Fruit fly (Drosophila melanogaster) whole organism, embryonic: Measurements from ENCODE around the gene Eip63E.

Experiments used
- Ada2b ChIP-seq: fragments of 200-800 bp; sonication (Bioruptor generic); IDR thresholded peaks from 2 replicates; pipeline ENCODE4 v1.3.6; 2022; ENCODE audit warnings: missing biosample characterization, missing genetic modification characterization
- BEAF-32 ChIP-seq: fragments of 200-800 bp; sonication (Bioruptor generic); optimal IDR thresholded peaks from 3 replicates; lab custom pipeline; 2017; ENCODE audit warnings: missing biosample characterization, missing genetic modification characterization, mild to moderate bottlenecking, moderate library complexity, missing genetic modification reagents
- Bteb2 ChIP-seq: fragments of 200-800 bp; sonication (Bioruptor generic); optimal IDR thresholded peaks from 2 replicates; lab custom pipeline; 2016; ENCODE audit warnings: missing biosample characterization, missing genetic modification characterization
- CG10147 ChIP-seq: fragments of 200-800 bp; sonication (Bioruptor generic); optimal IDR thresholded peaks from 2 replicates; lab custom pipeline; 2019; ENCODE audit warnings: missing biosample characterization, mild to moderate bottlenecking, missing genetic modification characterization, moderate library complexity
- CG10979 ChIP-seq: fragments of 200-800 bp; sonication (Bioruptor generic); optimal IDR thresholded peaks from 2 replicates; lab custom pipeline; 2018; ENCODE audit warnings: missing biosample characterization, mild to moderate bottlenecking, missing genetic modification characterization, moderate library complexity
- CG11093 ChIP-seq: fragments of 200-800 bp; sonication (Bioruptor generic); IDR thresholded peaks from 3 replicates; pipeline ENCODE4 v1.3.6; 2022; ENCODE audit warnings: missing biosample characterization, missing genetic modification characterization
- CG11695 ChIP-seq: fragments of 200-800 bp; sonication (Bioruptor generic); IDR thresholded peaks from 3 replicates; pipeline ENCODE4 v1.3.6; 2022; ENCODE audit warnings: missing biosample characterization, missing genetic modification characterization
- CG17359 ChIP-seq: fragments of 200-800 bp; sonication (Bioruptor generic); optimal IDR thresholded peaks from 3 replicates; lab custom pipeline; 2018; ENCODE audit warnings: missing biosample characterization, mild to moderate bottlenecking, missing genetic modification characterization, moderate library complexity
- CG2120 ChIP-seq: fragments of 200-800 bp; sonication (Bioruptor generic); optimal IDR thresholded peaks from 3 replicates; lab custom pipeline; 2016; ENCODE audit warnings: missing biosample characterization, missing genetic modification characterization
- CG2199 ChIP-seq: fragments of 200-800 bp; sonication (Bioruptor generic); IDR thresholded peaks from 3 replicates; pipeline ENCODE4 v1.3.6; 2022; ENCODE audit warnings: missing biosample characterization, missing genetic modification characterization
- CG42726 ChIP-seq: fragments of 200-800 bp; sonication (Bioruptor generic); IDR thresholded peaks from 2 replicates; pipeline ENCODE4 v1.3.6; 2022; ENCODE audit warnings: missing biosample characterization, missing genetic modification characterization; ENCODE audit not compliant: partially characterized antibody
- CG5953 ChIP-seq: fragments of 200-800 bp; sonication (Bioruptor generic); IDR thresholded peaks from 2 replicates; pipeline ENCODE4 v1.3.6; 2022; ENCODE audit warnings: missing biosample characterization, missing genetic modification characterization
- CG7786 ChIP-seq: fragments of 200-800 bp; sonication (Bioruptor generic); optimal IDR thresholded peaks from 2 replicates; lab custom pipeline; 2016; ENCODE audit warnings: missing biosample characterization, missing genetic modification characterization
- CG7928 ChIP-seq: fragments of 200-800 bp; sonication (Bioruptor generic); optimal IDR thresholded peaks from 2 replicates; lab custom pipeline; 2017; ENCODE audit warnings: missing biosample characterization, mild to moderate bottlenecking, missing genetic modification characterization
- CG8290 ChIP-seq, 3 experiments: fragments of 200-800 bp; sonication (Bioruptor generic); optimal IDR thresholded peaks; 2 replicates each; lab custom pipeline; 2016 to 2019; ENCODE audit warnings: missing biosample characterization in 3 of 3, missing genetic modification characterization in 3 of 3, mild to moderate bottlenecking in 2 of 3, moderate library complexity in 1 of 3
- CG8765 ChIP-seq: fragments of 200-800 bp; sonication (Bioruptor generic); IDR thresholded peaks from 2 replicates; pipeline ENCODE4 v1.3.6; 2022; ENCODE audit warnings: missing biosample characterization, missing genetic modification characterization
- CG9215 ChIP-seq: fragments of 200-800 bp; sonication (Bioruptor generic); IDR thresholded peaks from 2 replicates; pipeline ENCODE4 v1.3.6; 2022; ENCODE audit warnings: missing biosample characterization, missing genetic modification characterization
- CG9797 ChIP-seq: fragments of 200-800 bp; sonication (Bioruptor generic); optimal IDR thresholded peaks from 3 replicates; lab custom pipeline; 2018; ENCODE audit warnings: missing biosample characterization, mild to moderate bottlenecking, missing genetic modification characterization
- CG9932 ChIP-seq: fragments of 200-800 bp; sonication (Bioruptor generic); IDR thresholded peaks from 2 replicates; pipeline ENCODE4 v1.3.6; 2022; ENCODE audit warnings: missing biosample characterization, missing genetic modification characterization
- D19A ChIP-seq: fragments of 200-800 bp; optimal IDR thresholded peaks from 3 replicates; lab custom pipeline; 2019; ENCODE audit warnings: missing biosample characterization, mild to moderate bottlenecking, missing genetic modification characterization, moderate library complexity
- E2f1 ChIP-seq: fragments of 200-800 bp; sonication (Bioruptor generic); IDR thresholded peaks from 2 replicates; pipeline ENCODE4 v1.3.6; 2022; ENCODE audit warnings: missing biosample characterization, missing genetic modification characterization
- H15 ChIP-seq: fragments of 200-800 bp; sonication (Bioruptor generic); IDR thresholded peaks from 3 replicates; pipeline ENCODE4 v1.3.6; 2022; ENCODE audit warnings: missing biosample characterization, missing genetic modification characterization
- Hr3 ChIP-seq: fragments of 200-800 bp; sonication (Bioruptor generic); optimal IDR thresholded peaks from 3 replicates; lab custom pipeline; 2016; ENCODE audit warnings: missing biosample characterization, missing genetic modification characterization
- Lpt ChIP-seq: fragments of >200 bp; optimal IDR thresholded peaks from 2 replicates; lab custom pipeline; 2018; ENCODE audit warnings: missing biosample characterization, missing genetic modification characterization
- Meics ChIP-seq: fragments of 200-800 bp; sonication (Bioruptor generic); optimal IDR thresholded peaks from 2 replicates; lab custom pipeline; 2017; ENCODE audit warnings: missing biosample characterization, mild to moderate bottlenecking, missing genetic modification characterization
- Mrtf ChIP-seq: fragments of 200-800 bp; sonication (Bioruptor generic); IDR thresholded peaks from 3 replicates; pipeline ENCODE4 v1.3.6; 2022; ENCODE audit warnings: missing biosample characterization, missing genetic modification characterization
- Neu2 ChIP-seq: fragments of 200-800 bp; sonication (Bioruptor generic); optimal IDR thresholded peaks from 3 replicates; lab custom pipeline; 2016; ENCODE audit warnings: missing biosample characterization, missing genetic modification characterization, borderline replicate concordance
- Nf-YB ChIP-seq: fragments of 200-800 bp; sonication (Bioruptor generic); optimal IDR thresholded peaks from 3 replicates; lab custom pipeline; 2019; ENCODE audit warnings: missing biosample characterization, mild to moderate bottlenecking, missing genetic modification characterization, moderate library complexity
- Xbp1 ChIP-seq: fragments of 200-800 bp; sonication (Bioruptor generic); optimal IDR thresholded peaks from 3 replicates; lab custom pipeline; 2016; ENCODE audit warnings: missing biosample characterization, mild to moderate bottlenecking, missing genetic modification characterization
- YL-1 ChIP-seq: fragments of 200-800 bp; sonication (Bioruptor generic); optimal IDR thresholded peaks from 3 replicates; lab custom pipeline; 2017; ENCODE audit warnings: missing biosample characterization, mild to moderate bottlenecking, missing genetic modification characterization
- ato ChIP-seq: fragments of 200-800 bp; sonication (Bioruptor generic); IDR thresholded peaks from 2 replicates; pipeline ENCODE4 v1.3.6; 2022; ENCODE audit warnings: missing biosample characterization, missing genetic modification characterization; ENCODE audit not compliant: partially characterized antibody
- bbx ChIP-seq: fragments of 200-800 bp; sonication (Bioruptor generic); IDR thresholded peaks from 2 replicates; pipeline ENCODE4 v1.3.6; 2022; ENCODE audit warnings: missing biosample characterization, missing genetic modification characterization; ENCODE audit not compliant: partially characterized antibody
- bigmax ChIP-seq: fragments of 200-800 bp; sonication (Bioruptor generic); optimal IDR thresholded peaks from 2 replicates; lab custom pipeline; 2018; ENCODE audit warnings: missing biosample characterization, mild to moderate bottlenecking, missing genetic modification characterization
- corto ChIP-seq: fragments of 200-800 bp; sonication (Bioruptor generic); optimal IDR thresholded peaks from 2 replicates; lab custom pipeline; 2016; ENCODE audit warnings: missing biosample characterization, mild to moderate bottlenecking, missing genetic modification characterization, moderate library complexity
- cwo ChIP-seq: fragments of 200-800 bp; sonication (Bioruptor generic); optimal IDR thresholded peaks from 3 replicates; lab custom pipeline; 2017; ENCODE audit warnings: missing biosample characterization, missing genetic modification characterization, mild to moderate bottlenecking, moderate library complexity, missing genetic modification reagents
- dm ChIP-seq: fragments of 200-800 bp; sonication (Bioruptor generic); optimal IDR thresholded peaks from 3 replicates; lab custom pipeline; 2016; ENCODE audit warnings: missing biosample characterization, missing genetic modification characterization
- emc ChIP-seq: fragments of 200-800 bp; sonication (Bioruptor generic); optimal IDR thresholded peaks from 2 replicates; lab custom pipeline; 2016; ENCODE audit warnings: missing biosample characterization, missing genetic modification characterization
- fd102C ChIP-seq: fragments of 200-800 bp; sonication (Bioruptor generic); optimal IDR thresholded peaks from 2 replicates; lab custom pipeline; 2018; ENCODE audit warnings: missing biosample characterization, mild to moderate bottlenecking, missing genetic modification characterization, moderate library complexity
- gfzf ChIP-seq: fragments of 200-800 bp; sonication (Bioruptor generic); optimal IDR thresholded peaks from 2 replicates; lab custom pipeline; 2016; ENCODE audit warnings: missing biosample characterization, mild to moderate bottlenecking, missing genetic modification characterization, moderate library complexity
- pzg ChIP-seq: fragments of 200-800 bp; sonication (Bioruptor generic); optimal IDR thresholded peaks from 3 replicates; lab custom pipeline; 2018; ENCODE audit warnings: missing biosample characterization, mild to moderate bottlenecking, missing genetic modification characterization, moderate library complexity
- sc ChIP-seq, 3 experiments: fragments of >200 bp in 2 of 3; fragments of 200-800 bp in 1 of 3; sonication (Bioruptor generic) in 1 of 3; optimal IDR thresholded peaks; 2 replicates in 2 of 3; 3 replicates in 1 of 3; lab custom pipeline; 2017; ENCODE audit warnings: mild to moderate bottlenecking in 1 of 3, missing biosample characterization in 1 of 3, missing genetic modification characterization in 1 of 3, missing genetic modification reagents in 1 of 3
- so ChIP-seq: fragments of 200-800 bp; sonication (Bioruptor generic); IDR thresholded peaks from 3 replicates; pipeline ENCODE4 v1.3.6; 2022; ENCODE audit warnings: missing biosample characterization, missing genetic modification characterization
- sqz ChIP-seq: fragments of 200-800 bp; sonication (Bioruptor generic); optimal IDR thresholded peaks from 3 replicates; lab custom pipeline; 2018; ENCODE audit warnings: missing biosample characterization, mild to moderate bottlenecking, missing genetic modification characterization
- sr ChIP-seq: fragments of 200-800 bp; sonication (Bioruptor generic); IDR thresholded peaks from 3 replicates; pipeline ENCODE4 v1.3.6; 2022; ENCODE audit warnings: missing biosample characterization, missing genetic modification characterization
- sug ChIP-seq: fragments of 200-800 bp; optimal IDR thresholded peaks from 2 replicates; lab custom pipeline; 2019; ENCODE audit warnings: missing biosample characterization, mild to moderate bottlenecking, missing genetic modification characterization, moderate library complexity
- ttk ChIP-seq: fragments of 200-800 bp; sonication (Bioruptor generic); IDR thresholded peaks from 2 replicates; pipeline ENCODE4 v2.1.2; 2022; ENCODE audit warnings: missing biosample characterization, missing genetic modification characterization
- unc-4 ChIP-seq: fragments of 200-800 bp; sonication (Bioruptor generic); IDR thresholded peaks from 2 replicates; pipeline ENCODE4 v1.3.6; 2022; ENCODE audit warnings: missing biosample characterization, missing genetic modification characterization; ENCODE audit not compliant: partially characterized antibody
- wor ChIP-seq: fragments of 200-800 bp; sonication (Bioruptor generic); IDR thresholded peaks from 2 replicates; pipeline ENCODE4 v1.3.6; 2022; ENCODE audit warnings: missing biosample characterization, missing genetic modification characterization

The Eip63E gene

dm6 chr3L:3518512-3519492 is 3.3 kb downstream of the Eip63E start (continued):
- no peak for TF ChIP-seq CG5953 (GFP tag; lab: Robert Waterston, UW)
- TF ChIP-seq CG2120: peak; percentile 21
- TF ChIP-seq gfzf (GFP tag; lab: Kevin White, UChicago): no peak
- no peak for TF ChIP-seq sr
- TF ChIP-seq CG8765 (GFP tag; lab: Robert Waterston, UW): no peak
- no peak for TF ChIP-seq E2f1 (GFP tag; lab: Robert Waterston, UW)
- TF ChIP-seq cwo (GFP tag; lab: Kevin White, UChicago): no peak
- TF ChIP-seq CG7928 (GFP tag; lab: Kevin White, UChicago): no peak
- no peak for TF ChIP-seq Neu2 (GFP tag; lab: Kevin White, UChicago)
- no peak for TF ChIP-seq Lpt (GFP tag; lab: Kevin White, UChicago)
- TF ChIP-seq YL-1 (GFP tag; lab: Kevin White, UChicago): peak; percentile 18
- no peak for TF ChIP-seq Bteb2 (GFP tag; lab: Kevin White, UChicago)
- TF ChIP-seq BEAF-32 (GFP tag; lab: Kevin White, UChicago): no peak
- peak; percentile 33 for TF ChIP-seq D19A (tag; lab: Kevin White, UChicago)
- no peak for TF ChIP-seq bigmax (GFP tag; lab: Kevin White, UChicago)
- peak; percentile 31 for TF ChIP-seq Meics (GFP tag; lab: Kevin White, UChicago)
- TF ChIP-seq CG11093 (GFP tag; lab: Robert Waterston, UW): no peak
- TF ChIP-seq ttk (GFP tag; lab: Robert Waterston, UW): no peak
- no peak for TF ChIP-seq CG7786 (GFP tag; lab: Kevin White, UChicago)
- TF ChIP-seq sqz (GFP tag; lab: Kevin White, UChicago): peak; percentile 46
- no peak for TF ChIP-seq so
- no peak for TF ChIP-seq CG8290 (GFP tag; optimal IDR thresholded peaks at IDR 0.05; lab: Kevin White, UChicago)
- no peak for TF ChIP-seq CG8290 (tag; optimal IDR thresholded peaks at IDR 0.05; lab: Kevin White, UChicago)
- TF ChIP-seq Hr3 (GFP tag; lab: Kevin White, UChicago): no peak
- TF ChIP-seq CG10147 (GFP tag; lab: Kevin White, UChicago): no peak
- TF ChIP-seq Nf-YB: peak; percentile 17
- no peak for TF ChIP-seq Mrtf
- peak; percentile 87 for TF ChIP-seq fd102C
- TF ChIP-seq CG9932 (GFP tag; lab: Robert Waterston, UW): no peak
- no peak for TF ChIP-seq bbx (GFP tag; lab: Robert Waterston, UW)
- no peak for TF ChIP-seq emc (GFP tag; lab: Kevin White, UChicago)
- no peak for TF ChIP-seq CG2199 (GFP tag; lab: Robert Waterston, UW)
- no peak for TF ChIP-seq sug (tag; lab: Kevin White, UChicago)
- no peak for TF ChIP-seq pzg
- no peak for TF ChIP-seq CG42726 (GFP tag; lab: Robert Waterston, UW)
- no peak for TF ChIP-seq dm (GFP tag; lab: Kevin White, UChicago)
- no peak for TF ChIP-seq ato (GFP tag; lab: Robert Waterston, UW)
- no peak for TF ChIP-seq CG9215
- TF ChIP-seq Xbp1 (GFP tag; lab: Kevin White, UChicago): no peak
- no peak for TF ChIP-seq CG9797 (GFP tag; lab: Kevin White, UChicago)
- TF ChIP-seq unc-4: no peak
- TF ChIP-seq CG17359 (tag; lab: Kevin White, UChicago): no peak
- TF ChIP-seq CG10979: no peak
- no peak for TF ChIP-seq H15
- TF ChIP-seq corto: no peak
- TF ChIP-seq wor (GFP tag; lab: Robert Waterston, UW): no peak
- no peak for TF ChIP-seq sc (optimal IDR thresholded peaks at IDR 0.05; lab: Kevin White, UChicago)
- TF ChIP-seq sc (GFP tag; optimal IDR thresholded peaks at IDR 0.05; lab: Kevin White, UChicago): no peak
- no peak for TF ChIP-seq CG11695 (GFP tag; lab: Robert Waterston, UW)
- no peak for TF ChIP-seq Ada2b
